Fruit fly (Drosophila melanogaster) whole organism, embryonic: ENCODE measurements around the gene PCID2.

ENCODE experiments used
- Atf-2 ChIP-seq: fragments of 200-800 bp; sonication (Bioruptor generic); optimal IDR thresholded peaks from 2 replicates; lab custom pipeline; 2016; ENCODE audit warnings: missing biosample characterization, missing genetic modification characterization
- Bgb ChIP-seq: fragments of 200-800 bp; sonication (Bioruptor generic); IDR thresholded peaks from 2 replicates; pipeline ENCODE4 v1.3.6; 2022; ENCODE audit warnings: missing biosample characterization, missing genetic modification characterization; ENCODE audit not compliant: partially characterized antibody
- CG10274 ChIP-seq: fragments of 200-800 bp; sonication (Bioruptor generic); optimal IDR thresholded peaks from 3 replicates; lab custom pipeline; 2017; ENCODE audit warnings: missing biosample characterization, mild to moderate bottlenecking, missing genetic modification characterization
- CG10462 ChIP-seq: fragments of 200-800 bp; sonication (Bioruptor generic); optimal IDR thresholded peaks from 2 replicates; lab custom pipeline; 2016; ENCODE audit warnings: missing biosample characterization, missing genetic modification characterization
- CG11695 ChIP-seq: fragments of 200-800 bp; sonication (Bioruptor generic); IDR thresholded peaks from 3 replicates; pipeline ENCODE4 v1.3.6; 2022; ENCODE audit warnings: missing biosample characterization, missing genetic modification characterization
- CG12769 ChIP-seq: fragments of 200-800 bp; sonication (Bioruptor generic); optimal IDR thresholded peaks from 2 replicates; lab custom pipeline; 2019; ENCODE audit warnings: missing biosample characterization, mild to moderate bottlenecking, missing genetic modification characterization, moderate library complexity
- CG16779 ChIP-seq: fragments of 200-800 bp; sonication (Bioruptor generic); IDR thresholded peaks from 2 replicates; pipeline ENCODE4 v1.3.6; 2022; ENCODE audit warnings: missing biosample characterization, missing genetic modification characterization
- CG17568 ChIP-seq: fragments of 200-800 bp; sonication (Bioruptor generic); optimal IDR thresholded peaks from 2 replicates; lab custom pipeline; 2018; ENCODE audit warnings: missing biosample characterization, mild to moderate bottlenecking, missing genetic modification characterization, moderate library complexity
- CG17612 ChIP-seq: fragments of 200-800 bp; sonication (Bioruptor generic); IDR thresholded peaks from 2 replicates; pipeline ENCODE4 v1.3.6; 2022; ENCODE audit warnings: missing biosample characterization, missing genetic modification characterization
- CG17912 ChIP-seq: fragments of 200-800 bp; sonication (Bioruptor generic); optimal IDR thresholded peaks from 2 replicates; lab custom pipeline; 2018; ENCODE audit warnings: missing biosample characterization, mild to moderate bottlenecking, missing genetic modification characterization
- CG18011 ChIP-seq: fragments of 200-800 bp; sonication (Bioruptor generic); optimal IDR thresholded peaks from 2 replicates; lab custom pipeline; 2017; ENCODE audit warnings: missing biosample characterization, missing genetic modification characterization, mild to moderate bottlenecking, moderate library complexity, missing genotype
- CG2116 ChIP-seq: fragments of 200-800 bp; sonication (Bioruptor generic); optimal IDR thresholded peaks from 3 replicates; lab custom pipeline; 2018; ENCODE audit warnings: missing biosample characterization, mild to moderate bottlenecking, missing genetic modification characterization
- CG32532 ChIP-seq: fragments of 200-800 bp; sonication (Bioruptor generic); IDR thresholded peaks from 2 replicates; pipeline ENCODE4 v1.3.6; 2022; ENCODE audit warnings: missing biosample characterization, missing genetic modification characterization
- CG34224 ChIP-seq: fragments of 200-800 bp; sonication (Bioruptor generic); IDR thresholded peaks from 3 replicates; pipeline ENCODE4 v1.3.6; 2022; ENCODE audit warnings: missing biosample characterization, missing genetic modification characterization; ENCODE audit not compliant: partially characterized antibody
- CG43689 ChIP-seq: fragments of 200-800 bp; sonication (Bioruptor generic); IDR thresholded peaks from 2 replicates; pipeline ENCODE4 v1.3.6; 2022; ENCODE audit warnings: missing biosample characterization, missing genetic modification characterization
- CG4707 ChIP-seq: fragments of 200-800 bp; sonication (Bioruptor generic); optimal IDR thresholded peaks from 2 replicates; lab custom pipeline; 2018; ENCODE audit warnings: missing biosample characterization, mild to moderate bottlenecking, missing genetic modification characterization, moderate library complexity
- CG6791 ChIP-seq: fragments of 200-800 bp; sonication (Bioruptor generic); IDR thresholded peaks from 3 replicates; pipeline ENCODE4 v1.3.6; 2022; ENCODE audit warnings: missing biosample characterization, missing genetic modification characterization; ENCODE audit not compliant: partially characterized antibody
- CG6813 ChIP-seq: fragments of 200-800 bp; sonication (Bioruptor generic); optimal IDR thresholded peaks from 2 replicates; lab custom pipeline; 2017; ENCODE audit warnings: missing biosample characterization, missing genetic modification characterization, mild to moderate bottlenecking, moderate library complexity, missing genetic modification reagents
- CG7745 ChIP-seq: fragments of 200-800 bp; sonication (Bioruptor generic); optimal IDR thresholded peaks from 2 replicates; lab custom pipeline; 2018; ENCODE audit warnings: missing biosample characterization, mild to moderate bottlenecking, missing genetic modification characterization, moderate library complexity
- CG8281 ChIP-seq: fragments of 200-800 bp; sonication (Bioruptor generic); optimal IDR thresholded peaks from 2 replicates; lab custom pipeline; 2018; ENCODE audit warnings: missing biosample characterization, mild to moderate bottlenecking, missing genetic modification characterization, moderate library complexity
- CoRest ChIP-seq: fragments of 200-800 bp; sonication (Bioruptor generic); optimal IDR thresholded peaks from 3 replicates; lab custom pipeline; 2018; ENCODE audit warnings: missing biosample characterization, mild to moderate bottlenecking, missing genetic modification characterization, moderate library complexity
- D19A ChIP-seq: fragments of 200-800 bp; optimal IDR thresholded peaks from 3 replicates; lab custom pipeline; 2019; ENCODE audit warnings: missing biosample characterization, mild to moderate bottlenecking, missing genetic modification characterization, moderate library complexity
- Dll ChIP-seq: fragments of 200-800 bp; sonication (Bioruptor generic); IDR thresholded peaks from 4 replicates; pipeline ENCODE4 v1.3.6; 2022; ENCODE audit warnings: missing biosample characterization, missing genetic modification characterization; ENCODE audit not compliant: partially characterized antibody
- Ets97D ChIP-seq: fragments of 200-800 bp; sonication (Bioruptor generic); optimal IDR thresholded peaks from 3 replicates; lab custom pipeline; 2016; ENCODE audit warnings: missing biosample characterization, missing genetic modification characterization
- HLH3B ChIP-seq: fragments of 200-800 bp; sonication (Bioruptor generic); IDR thresholded peaks from 2 replicates; pipeline ENCODE4 v1.3.6; 2022; ENCODE audit warnings: missing biosample characterization, missing genetic modification characterization
- HLH54F ChIP-seq: fragments of 200-800 bp; sonication (Bioruptor generic); optimal IDR thresholded peaks from 3 replicates; lab custom pipeline; 2016; ENCODE audit warnings: missing biosample characterization, missing genetic modification characterization
- HmgZ ChIP-seq: fragments of 200-800 bp; sonication (Bioruptor generic); optimal IDR thresholded peaks from 2 replicates; lab custom pipeline; 2018; ENCODE audit warnings: missing biosample characterization, mild to moderate bottlenecking, missing genetic modification characterization
- Hr78 ChIP-seq, 2 experiments: fragments of 200-800 bp in 1 of 2; fragments of >200 bp in 1 of 2; sonication (Bioruptor generic) in 1 of 2; optimal IDR thresholded peaks; 2 replicates each; lab custom pipeline; 2017 to 2019; ENCODE audit warnings: missing biosample characterization in 2 of 2, missing genetic modification characterization in 2 of 2, mild to moderate bottlenecking in 1 of 2, moderate library complexity in 1 of 2
- Oli ChIP-seq: fragments of 200-800 bp; sonication (Bioruptor generic); optimal IDR thresholded peaks from 2 replicates; lab custom pipeline; 2018; ENCODE audit warnings: missing biosample characterization, mild to moderate bottlenecking, missing genetic modification characterization, moderate library complexity
- Poxn ChIP-seq: fragments of 200-800 bp; sonication (Bioruptor generic); IDR thresholded peaks from 2 replicates; pipeline ENCODE4 v1.3.6; 2022; ENCODE audit warnings: missing biosample characterization, missing genetic modification characterization
- Six4 ChIP-seq: fragments of 200-800 bp; sonication (Bioruptor generic); optimal IDR thresholded peaks from 2 replicates; lab custom pipeline; 2016; ENCODE audit warnings: missing biosample characterization, missing genetic modification characterization
- Sox100B ChIP-seq: fragments of 200-800 bp; sonication (Bioruptor generic); optimal IDR thresholded peaks from 3 replicates; lab custom pipeline; 2018; ENCODE audit warnings: missing biosample characterization, mild to moderate bottlenecking, missing genetic modification characterization
- btn ChIP-seq: fragments of 200-800 bp; sonication (Bioruptor generic); optimal IDR thresholded peaks from 2 replicates; lab custom pipeline; 2016; ENCODE audit warnings: missing biosample characterization, missing genetic modification characterization
- cg ChIP-seq: fragments of 200-800 bp; sonication (Bioruptor generic); optimal IDR thresholded peaks from 3 replicates; lab custom pipeline; 2019; ENCODE audit warnings: missing biosample characterization, mild to moderate bottlenecking, missing genetic modification characterization, moderate library complexity
- chif ChIP-seq, 2 experiments: fragments of 200-800 bp; sonication (Bioruptor generic); optimal IDR thresholded peaks; 3 replicates each; lab custom pipeline; 2016; ENCODE audit warnings: missing biosample characterization in 2 of 2, missing genetic modification characterization in 2 of 2
- chm ChIP-seq: fragments of 200-800 bp; sonication (Bioruptor generic); IDR thresholded peaks from 2 replicates; pipeline ENCODE4 v1.3.6; 2022; ENCODE audit warnings: missing biosample characterization, missing genetic modification characterization
- chn ChIP-seq: fragments of 200-800 bp; sonication (Bioruptor generic); optimal IDR thresholded peaks from 2 replicates; lab custom pipeline; 2016; ENCODE audit warnings: missing biosample characterization, missing genetic modification characterization
- croc ChIP-seq: fragments of 200-800 bp; sonication (Bioruptor generic); conservative IDR thresholded peaks from 3 replicates; pipeline ENCODE4 v1.3.6; 2022; ENCODE audit warnings: missing biosample characterization, missing genetic modification characterization
- dati ChIP-seq: fragments of 200-800 bp; sonication (Bioruptor generic); IDR thresholded peaks from 2 replicates; pipeline ENCODE4 v1.3.6; 2022; ENCODE audit warnings: missing biosample characterization, missing genetic modification characterization
- exex ChIP-seq: fragments of 200-800 bp; sonication (Bioruptor generic); optimal IDR thresholded peaks from 4 replicates; lab custom pipeline; 2018; ENCODE audit warnings: missing biosample characterization, mild to moderate bottlenecking, missing genetic modification characterization, moderate library complexity
- luna ChIP-seq: fragments of 200-800 bp; sonication (Bioruptor generic); optimal IDR thresholded peaks from 2 replicates; lab custom pipeline; 2016; ENCODE audit warnings: missing biosample characterization, missing genetic modification characterization
- oc ChIP-seq: fragments of 200-800 bp; sonication (Bioruptor generic); optimal IDR thresholded peaks from 2 replicates; lab custom pipeline; 2018; ENCODE audit warnings: missing biosample characterization, mild to moderate bottlenecking, missing genetic modification characterization, moderate library complexity
- psq ChIP-seq: fragments of 200-800 bp; sonication (Bioruptor generic); optimal IDR thresholded peaks from 2 replicates; lab custom pipeline; 2017; ENCODE audit warnings: missing biosample characterization, missing genetic modification characterization
- scrt ChIP-seq: fragments of 200-800 bp; sonication (Bioruptor generic); optimal IDR thresholded peaks from 2 replicates; lab custom pipeline; 2018; ENCODE audit warnings: missing biosample characterization, mild to moderate bottlenecking, missing genetic modification characterization, moderate library complexity
- sob ChIP-seq: fragments of 200-800 bp; sonication (Bioruptor generic); IDR thresholded peaks from 2 replicates; pipeline ENCODE4 v1.3.6; 2022; ENCODE audit warnings: missing biosample characterization, missing genetic modification characterization
- tup ChIP-seq: fragments of 200-800 bp; sonication (Bioruptor generic); optimal IDR thresholded peaks from 2 replicates; lab custom pipeline; 2016; ENCODE audit warnings: missing biosample characterization, mild to moderate bottlenecking, missing genetic modification characterization, moderate library complexity
- z ChIP-seq: fragments of 200-800 bp; sonication (Bioruptor generic); IDR thresholded peaks from 3 replicates; pipeline ENCODE4 v1.3.6; 2022; ENCODE audit warnings: missing biosample characterization, missing genetic modification characterization

The PCID2 gene

dm6 chr3L:11586794-11587462 is 39.3 kb upstream of the PCID2 start (continued):
- TF ChIP-seq Bgb (peak; percentile 37; the same call in 1 of the 2 replicates), CG16779 (no peak), Ets97D (GFP tag; lab: Kevin White, UChicago) (no peak), Atf-2 (GFP tag; lab: Kevin White, UChicago) (no peak), CG6813 (GFP tag; lab: Kevin White, UChicago) (peak; percentile 20), chn (GFP tag; lab: Kevin White, UChicago) (peak; percentile 14), cg (GFP tag; lab: Kevin White, UChicago) (peak; percentile 18), HmgZ (tag; lab: Kevin White, UChicago) (no peak), psq (GFP tag; lab: Kevin White, UChicago) (no peak), CG34224 (GFP tag; lab: Robert Waterston, UW) (0 out of 3 replicates have a peak, but pooled peaks have one; percentile 20), HLH54F (no peak), CG17612 (GFP tag; lab: Robert Waterston, UW) (no peak), HLH3B (no peak; the same call in 1 of the 2 replicates), CG6791 (GFP tag; lab: Robert Waterston, UW) (peak; percentile 63; the same call in 1 of the 3 replicates), CG2116 (GFP tag; lab: Kevin White, UChicago) (no peak), D19A (tag; lab: Kevin White, UChicago) (no peak), CG11695 (GFP tag; lab: Robert Waterston, UW) (no peak), CG10274 (GFP tag; lab: Kevin White, UChicago) (no peak), dati (GFP tag; lab: Robert Waterston, UW) (no peak), luna (GFP tag; lab: Kevin White, UChicago) (no peak), Hr78 (GFP tag; optimal IDR thresholded peaks at IDR 0.05; lab: Kevin White, UChicago) (peak in 1 of 2 experiments; percentile 92), Poxn (GFP tag; lab: Robert Waterston, UW) (no peak), z (GFP tag; lab: Robert Waterston, UW) (peak; percentile 42; the same call in 1 of the 3 replicates), CG12769 (tag; lab: Kevin White, UChicago) (peak; percentile 12), CG32532 (peak; percentile 28; the same call in 1 of the 2 replicates), CG17568 (GFP tag; lab: Kevin White, UChicago) (no peak), tup (no peak), CG10462 (GFP tag; lab: Kevin White, UChicago) (peak; percentile 56), CG43689 (GFP tag; lab: Robert Waterston, UW) (no peak), btn (no peak)

- TF ChIP-seq croc (GFP tag; lab: Robert Waterston, UW) (peak; percentile 62), Oli (peak; percentile 66), CoRest (tag; lab: Kevin White, UChicago) (peak; percentile 70), CG18011 (GFP tag; lab: Kevin White, UChicago) (no peak), CG7745 (tag; lab: Kevin White, UChicago) (no peak), chif (GFP tag; optimal IDR thresholded peaks at IDR 0.05; lab: Kevin White, UChicago) (peak; percentile 16 to 56), Six4 (GFP tag; lab: Kevin White, UChicago) (peak; percentile 41), CG8281 (tag; lab: Kevin White, UChicago) (no peak), scrt (GFP tag; lab: Kevin White, UChicago) (peak; percentile 20), CG17912 (no peak), sob (GFP tag; lab: Robert Waterston, UW) (no peak; the same call in 1 of the 2 replicates), oc (no peak), Dll (GFP tag; lab: Robert Waterston, UW) (no peak), exex (no peak), CG16779 (no peak), CG4707 (GFP tag; lab: Kevin White, UChicago) (peak; percentile 97), Sox100B (GFP tag; lab: Kevin White, UChicago) (peak; percentile 69), chm (GFP tag; lab: Robert Waterston, UW) (no peak)
Observed at dm6 chr3L:11587720-11588580, 38.3 kb upstream of the PCID2 start, which contains the start of gene rt. Gene rt, minus strand, starts transcription at chr3L:11587770.
